Fruit fly (Drosophila melanogaster) whole organism, embryonic: ENCODE data around the gene CG11454.

Source experiments
- CG3995 ChIP-seq: fragments of 200-800 bp; sonication (Bioruptor generic); optimal IDR thresholded peaks from 3 replicates; lab custom pipeline; 2016; ENCODE audit warnings: missing biosample characterization, missing genetic modification characterization
- pfk ChIP-seq: fragments of 200-800 bp; sonication (Bioruptor generic); optimal IDR thresholded peaks from 2 replicates; lab custom pipeline; 2018; ENCODE audit warnings: missing biosample characterization, mild to moderate bottlenecking, missing genetic modification characterization, moderate library complexity

DNA sequence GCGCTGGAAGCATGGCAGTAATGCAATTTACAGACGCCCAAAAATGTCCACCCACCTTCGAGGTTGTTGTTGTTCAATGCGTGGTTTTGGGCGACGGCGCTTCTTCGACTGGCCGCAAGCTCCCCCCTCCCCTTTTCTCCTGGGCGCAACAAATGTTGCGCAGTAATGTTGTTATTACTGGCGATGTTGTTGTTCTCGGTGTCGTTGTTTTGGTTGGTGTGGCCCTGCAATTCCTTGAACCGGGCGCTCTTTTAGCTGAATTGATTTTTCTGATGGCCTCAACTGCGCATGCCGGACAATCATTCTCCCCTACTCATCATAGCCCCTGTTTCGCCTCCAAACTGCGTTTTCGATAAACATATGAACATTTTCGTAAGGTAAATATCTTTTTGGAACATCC lies 37.9 kb downstream of the CG11454 start:
- TF ChIP-seq pfk (GFP tag; lab: Kevin White, UChicago) (no peak), CG3995 (no peak)
